Worm (Caenorhabditis elegans) whole organism, L4 larva: Measurements from ENCODE around the gene str-187.

ENCODE experiments used
- F26F4.8 ChIP-seq: fragments of 200-800 bp; sonication (Bioruptor generic); conservative IDR thresholded peaks from 2 replicates; pipeline ENCODE4 v1.3.6; 2022; ENCODE audit warnings: missing genetic modification characterization, missing compliant biosample characterization
- F44E2.7 ChIP-seq: fragments of 200-800 bp; sonication (Bioruptor generic); IDR thresholded peaks from 2 replicates; pipeline ENCODE4 v2.1.2; 2022; ENCODE audit warnings: missing genetic modification characterization, missing compliant biosample characterization
- T20F7.1 ChIP-seq: fragments of 200-800 bp; sonication (Bioruptor generic); optimal IDR thresholded peaks from 2 replicates; lab custom pipeline; 2018; ENCODE audit warnings: mild to moderate bottlenecking, missing genetic modification characterization, missing compliant biosample characterization
- Y5F2A.4 ChIP-seq: fragments of 200-800 bp; sonication (Bioruptor generic); optimal IDR thresholded peaks from 2 replicates; lab custom pipeline; 2018; ENCODE audit warnings: mild to moderate bottlenecking, missing genetic modification characterization, missing compliant biosample characterization
- Y75B8A.6 ChIP-seq: fragments of 200-800 bp; sonication (Bioruptor generic); IDR thresholded peaks from 2 replicates; pipeline ENCODE4 v1.3.6; 2022; ENCODE audit warnings: missing genetic modification reagents, missing genetic modification characterization, missing compliant biosample characterization
- ama-1 ChIP-seq: fragments of 150-350 bp; optimal IDR thresholded peaks from 2 replicates; lab custom pipeline; 2014; ENCODE audit warnings: inconsistent platforms, mixed read lengths
- ceh-32 ChIP-seq: sonication (generic microtip); optimal IDR thresholded peaks from 2 replicates; lab custom pipeline; 2016; ENCODE audit warnings: mild to moderate bottlenecking, missing genetic modification characterization, missing compliant biosample characterization; ENCODE audit not compliant: poor library complexity
- ceh-44 ChIP-seq: fragments of 200-800 bp; sonication (Bioruptor generic); IDR thresholded peaks from 2 replicates; pipeline ENCODE4 v1.3.6; 2022; ENCODE audit warnings: missing genetic modification reagents, missing genetic modification characterization, missing compliant biosample characterization
- ces-1 ChIP-seq: fragments of 150-350 bp; sonication (generic microtip); optimal IDR thresholded peaks from 4 replicates; lab custom pipeline; 2014; ENCODE audit warnings: missing biosample characterization, missing genetic modification reagents, missing genetic modification characterization
- cey-2 ChIP-seq: sonication (generic microtip); optimal IDR thresholded peaks from 3 replicates; lab custom pipeline; 2017; ENCODE audit warnings: missing genetic modification characterization, mild to moderate bottlenecking, missing compliant biosample characterization, antibody characterized with exemption, borderline replicate concordance; ENCODE audit not compliant: insufficient read depth
- ctbp-1 ChIP-seq: fragments of 200-800 bp; sonication (Bioruptor generic); IDR thresholded peaks from 2 replicates; pipeline ENCODE4 v1.3.6; 2022; ENCODE audit warnings: missing genetic modification reagents, missing genetic modification characterization, missing compliant biosample characterization
- daf-19 ChIP-seq: fragments of 200-800 bp; sonication (Bioruptor generic); conservative IDR thresholded peaks from 2 replicates; pipeline ENCODE4 v1.3.6; 2022; ENCODE audit warnings: missing genetic modification characterization, missing compliant biosample characterization
- dmd-6 ChIP-seq: fragments of 200-800 bp; sonication (Bioruptor generic); IDR thresholded peaks from 2 replicates; pipeline ENCODE4 v1.3.6; 2022; ENCODE audit warnings: missing genetic modification reagents, missing genetic modification characterization, missing compliant biosample characterization
- duxl-1 ChIP-seq: sonication (generic microtip); optimal IDR thresholded peaks from 2 replicates; lab custom pipeline; 2016; ENCODE audit warnings: mild to moderate bottlenecking, missing genetic modification characterization, moderate library complexity, missing compliant biosample characterization; ENCODE audit not compliant: poor library complexity
- dve-1 ChIP-seq: sonication (generic microtip); optimal IDR thresholded peaks from 2 replicates; lab custom pipeline; 2017; ENCODE audit warnings: antibody characterized with exemption, mild to moderate bottlenecking, missing genetic modification characterization, missing compliant biosample characterization; ENCODE audit not compliant: insufficient read depth
- egl-43 ChIP-seq: fragments of 200-800 bp; sonication (Bioruptor generic); IDR thresholded peaks from 2 replicates; pipeline ENCODE4 v1.3.6; 2022; ENCODE audit warnings: missing genetic modification reagents, missing genetic modification characterization, missing compliant biosample characterization
- gei-8 ChIP-seq: fragments of 200-800 bp; sonication (Bioruptor generic); optimal IDR thresholded peaks from 2 replicates; lab custom pipeline; 2018; ENCODE audit warnings: mild to moderate bottlenecking, missing genetic modification characterization, missing compliant biosample characterization
- hif-1 ChIP-seq, 2 experiments: sonication (generic microtip); optimal IDR thresholded peaks; 2 replicates each; lab custom pipeline; 2016 to 2017; ENCODE audit warnings: missing compliant biosample characterization in 2 of 2, missing genetic modification characterization in 2 of 2, missing genetic modification reagents in 2 of 2, missing genotype in 2 of 2, mild to moderate bottlenecking in 1 of 2
- hlh-11 ChIP-seq: fragments of 200-800 bp; sonication (Bioruptor generic); optimal IDR thresholded peaks from 2 replicates; lab custom pipeline; 2018; ENCODE audit warnings: mild to moderate bottlenecking, missing genetic modification characterization, missing compliant biosample characterization
- hlh-30 ChIP-seq: sonication (generic microtip); optimal IDR thresholded peaks from 2 replicates; lab custom pipeline; 2017; ENCODE audit warnings: antibody characterized with exemption, mild to moderate bottlenecking, missing genetic modification characterization, missing compliant biosample characterization; ENCODE audit not compliant: insufficient read depth
- jun-1 ChIP-seq: fragments of 150-350 bp; optimal IDR thresholded peaks from 2 replicates; lab custom pipeline; 2014; ENCODE audit warnings: missing biosample characterization, missing genetic modification reagents, missing genetic modification characterization
- lir-3 ChIP-seq: sonication (generic microtip); optimal IDR thresholded peaks from 2 replicates; lab custom pipeline; 2016; ENCODE audit warnings: mild to moderate bottlenecking, missing genetic modification characterization, missing compliant biosample characterization
- lsy-2 ChIP-seq, 2 experiments: fragments of 150-350 bp in 1 of 2; sonication (generic microtip) in 1 of 2; optimal IDR thresholded peaks; 2 replicates each; lab custom pipeline; 2014 to 2017; ENCODE audit warnings: missing biosample characterization in 2 of 2, missing genetic modification characterization in 2 of 2
- mdt-29 ChIP-seq: fragments of 200-800 bp; sonication (Bioruptor generic); IDR thresholded peaks from 2 replicates; pipeline ENCODE4 v1.3.6; 2022; ENCODE audit warnings: missing genetic modification reagents, missing genetic modification characterization, missing compliant biosample characterization
- mep-1 ChIP-seq: fragments of 150-350 bp; sonication (generic microtip); optimal IDR thresholded peaks from 3 replicates; lab custom pipeline; 2014; ENCODE audit warnings: missing biosample characterization, missing genetic modification characterization
- mes-2 ChIP-seq: sonication (generic microtip); optimal IDR thresholded peaks from 2 replicates; lab custom pipeline; 2016; ENCODE audit warnings: missing genotype, mild to moderate bottlenecking, missing genetic modification characterization, missing compliant biosample characterization; ENCODE audit not compliant: poor library complexity, severe bottlenecking
- nhr-10 ChIP-seq: fragments of 150-350 bp; optimal IDR thresholded peaks from 2 replicates; lab custom pipeline; 2014; ENCODE audit warnings: missing biosample characterization, missing genetic modification characterization
- nhr-111 ChIP-seq: fragments of 200-800 bp; sonication (Bioruptor generic); optimal IDR thresholded peaks from 2 replicates; lab custom pipeline; 2018; ENCODE audit warnings: mild to moderate bottlenecking, missing genetic modification characterization, missing compliant biosample characterization
- nhr-25 ChIP-seq: sonication (generic microtip); optimal IDR thresholded peaks from 2 replicates; lab custom pipeline; 2017; ENCODE audit warnings: missing genetic modification characterization, mild to moderate bottlenecking, missing compliant biosample characterization, antibody characterized with exemption, moderate library complexity, borderline replicate concordance; ENCODE audit not compliant: insufficient read depth
- nhr-28 ChIP-seq: fragments of 150-350 bp; optimal IDR thresholded peaks from 2 replicates; lab custom pipeline; 2014; ENCODE audit warnings: missing biosample characterization, missing genetic modification characterization
- nhr-41 ChIP-seq: fragments of 200-800 bp; sonication (Bioruptor generic); IDR thresholded peaks from 2 replicates; pipeline ENCODE4 v1.3.6; 2022; ENCODE audit warnings: missing genetic modification reagents, missing genetic modification characterization, missing compliant biosample characterization
- nhr-42 ChIP-seq: fragments of 200-800 bp; sonication (Bioruptor generic); IDR thresholded peaks from 2 replicates; pipeline ENCODE4 v1.3.6; 2022; ENCODE audit warnings: missing genetic modification characterization, missing compliant biosample characterization
- nhr-48 ChIP-seq: sonication (generic microtip); optimal IDR thresholded peaks from 2 replicates; lab custom pipeline; 2016; ENCODE audit warnings: mild to moderate bottlenecking, missing genetic modification characterization, missing compliant biosample characterization
- nhr-76 ChIP-seq: fragments of 150-350 bp; optimal IDR thresholded peaks from 2 replicates; lab custom pipeline; 2014; ENCODE audit warnings: missing biosample characterization, missing genetic modification characterization
- nhr-77 ChIP-seq: fragments of 150-350 bp; optimal IDR thresholded peaks from 2 replicates; lab custom pipeline; 2014; ENCODE audit warnings: missing biosample characterization, missing genetic modification characterization
- pha-4 ChIP-seq, 2 experiments: fragments of 150-350 bp in 1 of 2; fragments of 200-800 bp in 1 of 2; sonication (Bioruptor generic) in 1 of 2; IDR thresholded peaks in 1 of 2; optimal IDR thresholded peaks in 1 of 2; 2 replicates each; pipeline versions ENCODE4 v1.3.6 to Lab custom; 2014 to 2022; ENCODE audit warnings: missing genetic modification characterization in 2 of 2, missing genetic modification reagents in 2 of 2, missing biosample characterization in 1 of 2, missing compliant biosample characterization in 1 of 2
- php-3 ChIP-seq: fragments of 200-800 bp; sonication (Bioruptor generic); IDR thresholded peaks from 2 replicates; pipeline ENCODE4 v1.3.6; 2022; ENCODE audit warnings: missing genetic modification reagents, missing genetic modification characterization, missing compliant biosample characterization
- rbr-2 ChIP-seq: sonication (generic microtip); optimal IDR thresholded peaks from 2 replicates; lab custom pipeline; 2016; ENCODE audit warnings: missing genotype, missing genetic modification characterization, missing compliant biosample characterization
- saeg-2 ChIP-seq: fragments of 200-800 bp; sonication (Bioruptor generic); IDR thresholded peaks from 2 replicates; pipeline ENCODE4 v1.3.6; 2022; ENCODE audit warnings: missing genetic modification reagents, missing genetic modification characterization, missing compliant biosample characterization
- sdz-12 ChIP-seq: fragments of 200-800 bp; sonication (Bioruptor generic); optimal IDR thresholded peaks from 2 replicates; lab custom pipeline; 2018; ENCODE audit warnings: mild to moderate bottlenecking, missing genetic modification characterization, missing compliant biosample characterization
- skn-1 ChIP-seq: fragments of 150-350 bp; optimal IDR thresholded peaks from 2 replicates; lab custom pipeline; 2014; ENCODE audit warnings: missing biosample characterization, missing genetic modification characterization
- spr-3 ChIP-seq: fragments of 200-800 bp; sonication (Bioruptor generic); optimal IDR thresholded peaks from 2 replicates; lab custom pipeline; 2018; ENCODE audit warnings: mild to moderate bottlenecking, missing genetic modification characterization, missing compliant biosample characterization
- tra-1 ChIP-seq: fragments of 200-800 bp; sonication (Bioruptor generic); IDR thresholded peaks from 2 replicates; pipeline ENCODE4 v1.3.6; 2022; ENCODE audit warnings: missing genetic modification reagents, missing genetic modification characterization, missing compliant biosample characterization
- unc-130 ChIP-seq: sonication (generic microtip); optimal IDR thresholded peaks from 2 replicates; lab custom pipeline; 2016; ENCODE audit warnings: missing genetic modification reagents, missing genetic modification characterization, missing compliant biosample characterization
- zfp-2 ChIP-seq: sonication (generic microtip); optimal IDR thresholded peaks from 2 replicates; lab custom pipeline; 2016; ENCODE audit warnings: mild to moderate bottlenecking, missing genetic modification characterization, missing compliant biosample characterization
- zip-11 ChIP-seq: fragments of 200-800 bp; sonication (Bioruptor generic); IDR thresholded peaks from 2 replicates; pipeline ENCODE4 v1.3.6; 2022; ENCODE audit warnings: missing genetic modification characterization, missing compliant biosample characterization
- ztf-7 ChIP-seq: fragments of 150-350 bp; optimal IDR thresholded peaks from 2 replicates; lab custom pipeline; 2014; ENCODE audit warnings: missing biosample characterization, missing genetic modification characterization

str-187 gene

ce11 chrIV:17279592-17280440 lies 14.4 kb downstream of the str-187 start (continued):
- TF ChIP-seq ceh-44 (GFP tag; lab: Robert Waterston, UW), result no peak
- no peak for TF ChIP-seq hlh-11 (tag; lab: Kevin White, UChicago)
- no peak for TF ChIP-seq Y75B8A.6
- 0 out of 2 replicates have a peak, but pooled peaks have one; percentile 50 for TF ChIP-seq egl-43 (GFP tag; lab: Robert Waterston, UW)
- TF ChIP-seq zfp-2 (tag; lab: Kevin White, UChicago), result no peak
- TF ChIP-seq nhr-41 (GFP tag; lab: Robert Waterston, UW), result no peak
- no peak for TF ChIP-seq ztf-7
- peak; percentile 14 for TF ChIP-seq mep-1 (tag; lab: Kevin White, UChicago)
- TF ChIP-seq lsy-2 (tag; optimal IDR thresholded peaks at IDR 0.05; lab: Kevin White, UChicago), result peak in 1 of 2 experiments; percentile 41
- no peak for TF ChIP-seq nhr-10 (tag; lab: Kevin White, UChicago)
- no peak for TF ChIP-seq Y5F2A.4 (GFP tag; lab: Kevin White, UChicago)
- TF ChIP-seq hif-1 (tag; optimal IDR thresholded peaks at IDR 0.05; lab: Kevin White, UChicago), result no peak
- TF ChIP-seq F44E2.7 (GFP tag; lab: Robert Waterston, UW), result peak; percentile 19; the same call in 1 of the 2 replicates
- TF ChIP-seq nhr-28, result no peak
- no peak for TF ChIP-seq ama-1 (lab: Kevin White, UChicago)
- no peak for TF ChIP-seq gei-8
- TF ChIP-seq nhr-111, result no peak
- no peak for TF ChIP-seq dmd-6 (GFP tag; lab: Robert Waterston, UW)
- no peak for TF ChIP-seq spr-3
- TF ChIP-seq nhr-48 (tag; lab: Kevin White, UChicago), result no peak
- 0 out of 2 replicates have a peak, but pooled peaks have one; percentile 4 for TF ChIP-seq tra-1
- TF ChIP-seq ces-1 (GFP tag; lab: Kevin White, UChicago), result no peak
- peak; percentile 49; the same call in 1 of the 2 replicates for TF ChIP-seq daf-19 (GFP tag; lab: Robert Waterston, UW)
- TF ChIP-seq rbr-2 (tag; lab: Kevin White, UChicago), result no peak
- no peak for TF ChIP-seq F26F4.8 (GFP tag; lab: Robert Waterston, UW)
- no peak for TF ChIP-seq nhr-77
- no peak for TF ChIP-seq nhr-42 (GFP tag; lab: Robert Waterston, UW)
- 0 out of 2 replicates have a peak, but pooled peaks have one; percentile 7 for TF ChIP-seq mdt-29
- TF ChIP-seq jun-1 (tag; lab: Kevin White, UChicago), result no peak
- peak; percentile 34; the same call in 1 of the 2 replicates for TF ChIP-seq ctbp-1
- no peak for TF ChIP-seq sdz-12 (GFP tag; lab: Kevin White, UChicago)
- no peak for TF ChIP-seq skn-1 (tag; lab: Kevin White, UChicago)
- peak; percentile 34; the same call in 1 of the 2 replicates for TF ChIP-seq php-3
- no peak for TF ChIP-seq mes-2 (tag; lab: Kevin White, UChicago)
- TF ChIP-seq zip-11 (GFP tag; lab: Robert Waterston, UW), result no peak; the same call in 1 of the 2 replicates
- TF ChIP-seq T20F7.1 (GFP tag; lab: Kevin White, UChicago), result no peak
- TF ChIP-seq saeg-2 (GFP tag; lab: Robert Waterston, UW), result 0 out of 2 replicates have a peak, but pooled peaks have one; percentile 32
- TF ChIP-seq lir-3, result no peak
- no peak for TF ChIP-seq hlh-30
- no peak for TF ChIP-seq duxl-1
- TF ChIP-seq ceh-32, result no peak
- no peak for TF ChIP-seq cey-2 (tag; lab: Kevin White, UChicago)
- TF ChIP-seq unc-130 (GFP tag; lab: Kevin White, UChicago), result no peak
- no peak for TF ChIP-seq nhr-25 (tag; lab: Kevin White, UChicago)
- no peak for TF ChIP-seq nhr-76 (tag; lab: Kevin White, UChicago)
- no peak for TF ChIP-seq dve-1
- peak; percentile 73 for TF ChIP-seq pha-4 (GFP tag; IDR thresholded peaks at IDR 0.05; lab: Robert Waterston, UW)
- TF ChIP-seq pha-4 (tag; optimal IDR thresholded peaks at IDR 0.05; lab: Kevin White, UChicago), result no peak
